Fruit fly (Drosophila melanogaster) whole organism: ENCODE measurements around the gene CG31064.

ENCODE experiments used
- CG8478 ChIP-seq: fragments of >200 bp; optimal IDR thresholded peaks from 2 replicates; lab custom pipeline; 2018; ENCODE audit warnings: inconsistent platforms
- EcR ChIP-seq, 2 experiments: fragments of >200 bp; optimal IDR thresholded peaks; 2 replicates each; lab custom pipeline; 2017; ENCODE audit warnings: missing biosample characterization in 2 of 2, missing genetic modification characterization in 2 of 2, missing genetic modification reagents in 2 of 2
- pan ChIP-seq: fragments of >200 bp; optimal IDR thresholded peaks from 2 replicates; lab custom pipeline; 2017

DNA sequence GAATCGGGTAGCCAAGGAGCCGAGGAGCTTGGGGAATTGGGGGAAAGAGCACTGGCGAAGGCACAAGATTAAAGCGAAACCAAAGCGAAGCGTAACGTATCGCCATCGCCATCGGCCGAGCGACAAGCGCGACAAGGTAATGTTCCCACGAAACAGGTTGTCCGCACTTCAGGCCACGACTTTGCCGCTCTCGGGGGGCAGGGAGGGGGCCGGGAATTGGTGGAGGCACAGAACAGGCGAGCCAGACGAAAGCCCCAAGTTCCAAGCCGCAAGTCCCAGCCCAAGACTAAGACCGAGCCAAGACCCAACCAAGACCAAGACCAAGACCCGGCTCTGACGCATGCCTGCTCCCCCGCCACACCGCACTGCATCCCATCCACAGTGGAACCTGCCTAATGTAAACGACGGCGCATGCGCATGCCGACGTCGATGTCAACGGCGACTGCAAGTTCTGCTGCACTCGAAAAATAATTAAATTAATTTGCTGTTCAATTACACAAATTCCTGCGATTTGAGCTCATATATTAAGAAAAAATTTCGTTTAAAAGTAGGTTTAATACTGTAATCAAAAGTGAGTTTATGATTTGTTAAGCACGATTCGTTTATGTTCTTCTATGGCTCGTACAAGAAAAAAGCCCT lies 52.8 kb downstream of the CG31064 start:
- TF ChIP-seq EcR (GFP tag; optimal IDR thresholded peaks at IDR 0.05; lab: Kevin White, UChicago) (no peak), CG8478 (no peak), pan (lab: Kevin White, UChicago) (no peak)
